Worm (Caenorhabditis elegans) whole organism, L2 larva: ENCODE data around the gene aqp-11.

Experiments
- ZK546.5 ChIP-seq: sonication (generic microtip); optimal IDR thresholded peaks from 2 replicates; lab custom pipeline; 2017; ENCODE audit warnings: missing biosample characterization, missing genetic modification characterization
- ceh-82 ChIP-seq: fragments of 150-350 bp; optimal IDR thresholded peaks from 2 replicates; lab custom pipeline; 2014; ENCODE audit warnings: missing biosample characterization, missing genetic modification characterization
- elt-3 ChIP-seq: sonication (generic microtip); optimal IDR thresholded peaks from 2 replicates; lab custom pipeline; 2017; ENCODE audit warnings: missing biosample characterization, missing genetic modification characterization
- nhr-237 ChIP-seq: fragments of 150-350 bp; optimal IDR thresholded peaks from 2 replicates; lab custom pipeline; 2014; ENCODE audit warnings: missing biosample characterization, missing genetic modification characterization
- unc-39 ChIP-seq: fragments of 150-350 bp; optimal IDR thresholded peaks from 2 replicates; lab custom pipeline; 2014; ENCODE audit warnings: missing biosample characterization, missing genetic modification characterization

DNA sequence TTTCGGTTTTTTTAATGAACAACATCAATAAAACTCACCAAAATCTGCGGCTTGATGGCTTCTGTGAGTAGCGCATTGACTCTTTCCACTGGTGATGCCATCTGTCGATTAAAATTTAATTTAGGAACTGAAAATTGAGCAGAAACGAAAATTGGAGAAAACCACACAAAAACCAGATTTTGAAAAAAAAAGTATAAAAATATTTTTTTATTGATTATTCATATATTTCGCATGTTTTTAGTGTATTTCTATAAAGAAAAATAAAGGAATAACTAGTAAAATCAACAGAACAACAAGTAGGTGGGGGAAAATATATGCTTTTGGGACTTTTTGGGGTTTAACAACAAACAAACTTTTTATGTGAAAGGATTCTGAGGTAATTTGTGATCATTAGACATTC lies 30.9 kb upstream of the aqp-11 start, which contains the start of gene T12D8.10:
- TF ChIP-seq elt-3, result no peak
- no peak for TF ChIP-seq unc-39 (tag; lab: Kevin White, UChicago)
- TF ChIP-seq ceh-82, result no peak
- TF ChIP-seq ZK546.5 (tag; lab: Kevin White, UChicago), result no peak
- no peak for TF ChIP-seq nhr-237
